Fruit fly (Drosophila melanogaster): ENCODE data around the gene CG8927.

The CG8927 gene

DNA sequence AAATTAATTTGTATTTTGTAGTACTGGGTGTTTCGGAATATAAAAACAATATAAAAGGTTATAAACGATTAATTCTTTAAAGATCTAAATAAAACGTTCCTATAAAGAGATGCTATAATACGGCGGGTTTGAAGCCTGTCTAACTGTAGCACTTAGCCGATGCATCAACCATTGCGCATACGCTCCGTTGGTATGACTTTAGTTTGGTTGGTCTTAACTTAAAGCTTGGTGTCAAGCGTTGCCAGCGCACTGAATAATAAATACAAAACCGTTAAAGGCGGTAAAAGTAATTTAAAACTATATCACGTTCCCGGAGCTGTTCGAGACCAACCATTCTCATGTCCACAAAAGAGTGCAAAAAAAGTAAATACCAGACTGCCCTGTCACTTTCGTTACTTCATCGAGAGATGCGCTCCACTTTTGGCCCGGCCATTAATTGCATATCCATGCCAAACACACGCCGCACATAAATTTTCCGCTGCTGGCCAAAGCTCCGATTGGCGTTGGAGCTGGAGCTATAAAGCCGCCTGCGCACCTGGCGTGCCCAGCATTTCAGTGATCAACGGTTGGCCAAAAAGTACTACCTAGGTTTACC, at the start of gene CG8927 (continued):
- no peak for TF ChIP-seq BEAF-32 (GFP tag; optimal IDR thresholded peaks at IDR 0.05)
- TF ChIP-seq B-H2 (GFP tag; optimal IDR thresholded peaks at IDR 0.05) = no peak
- no peak for TF ChIP-seq Hr78 (GFP tag; optimal IDR thresholded peaks at IDR 0.05)
- no peak for TF ChIP-seq tna (GFP tag; IDR thresholded peaks at IDR 0.05; ENCODE audit: partially characterized antibody)
- no peak for TF ChIP-seq CG1602 (GFP tag; optimal IDR thresholded peaks at IDR 0.05)
- no peak for TF ChIP-seq wor (GFP tag; IDR thresholded peaks at IDR 0.05)
- no peak for TF ChIP-seq Six4 (GFP tag; optimal IDR thresholded peaks at IDR 0.05)
- no peak for TF ChIP-seq CG3995 (GFP tag; optimal IDR thresholded peaks at IDR 0.05)
- TF ChIP-seq CG8478 (optimal IDR thresholded peaks at IDR 0.05) = no peak
- TF ChIP-seq MESR4 (GFP tag; optimal IDR thresholded peaks at IDR 0.05) = no peak
- no peak for TF ChIP-seq mam (GFP tag; optimal IDR thresholded peaks at IDR 0.05)
- no peak for TF ChIP-seq CG17385 (GFP tag; optimal IDR thresholded peaks at IDR 0.05)
- no peak for TF ChIP-seq cg (GFP tag; optimal IDR thresholded peaks at IDR 0.05)
- TF ChIP-seq CG14050 (GFP tag; IDR thresholded peaks at IDR 0.05) = no peak
- TF ChIP-seq al (GFP tag; IDR thresholded peaks at IDR 0.05) = no peak
- TF ChIP-seq CG33557 (GFP tag; optimal IDR thresholded peaks at IDR 0.05) = no peak
- no peak for TF ChIP-seq BtbVII (GFP tag; optimal IDR thresholded peaks at IDR 0.05)
- no peak for TF ChIP-seq Scr (GFP tag; IDR thresholded peaks at IDR 0.05; ENCODE audit: partially characterized antibody)
- no peak for TF ChIP-seq hth (optimal IDR thresholded peaks at IDR 0.05)
- 0 out of 3 replicates have a peak, but pooled peaks have one; percentile 28 for TF ChIP-seq vnd (GFP tag; IDR thresholded peaks at IDR 0.05; ENCODE audit: partially characterized antibody)
- peak; percentile 93 for TF ChIP-seq Myb (GFP tag; optimal IDR thresholded peaks at IDR 0.05)
- TF ChIP-seq CG15514 (GFP tag; optimal IDR thresholded peaks at IDR 0.05) = peak; percentile 17
- no peak for TF ChIP-seq Doc3 (GFP tag; IDR thresholded peaks at IDR 0.05; ENCODE audit: partially characterized antibody)
- no peak for TF ChIP-seq Poxn (GFP tag; IDR thresholded peaks at IDR 0.05)
- no peak for TF ChIP-seq pros (GFP tag; optimal IDR thresholded peaks at IDR 0.05)
- TF ChIP-seq CG33213 (GFP tag; optimal IDR thresholded peaks at IDR 0.05) = peak; percentile 12
- TF ChIP-seq H2.0 (GFP tag; IDR thresholded peaks at IDR 0.05) = no peak
- no peak for TF ChIP-seq CG11696 (GFP tag; IDR thresholded peaks at IDR 0.05)
- peak; percentile 32 for TF ChIP-seq gfzf (GFP tag; optimal IDR thresholded peaks at IDR 0.05)
- TF ChIP-seq CG9817 (tag; optimal IDR thresholded peaks at IDR 0.05) = no peak
- no peak for TF ChIP-seq Gsc (GFP tag; IDR thresholded peaks at IDR 0.05)
- TF ChIP-seq Dp (GFP tag; optimal IDR thresholded peaks at IDR 0.05) = peak; percentile 67
- no peak for TF ChIP-seq NK7.1 (GFP tag; optimal IDR thresholded peaks at IDR 0.05)
- TF ChIP-seq CG10959 (GFP tag; IDR thresholded peaks at IDR 0.05) = no peak
- no peak for TF ChIP-seq Sin3A (optimal IDR thresholded peaks at IDR 0.05)
- no peak for TF ChIP-seq Hey (tag; optimal IDR thresholded peaks at IDR 0.05)
- no peak for TF ChIP-seq CG31365 (tag; optimal IDR thresholded peaks at IDR 0.05)

DNA sequence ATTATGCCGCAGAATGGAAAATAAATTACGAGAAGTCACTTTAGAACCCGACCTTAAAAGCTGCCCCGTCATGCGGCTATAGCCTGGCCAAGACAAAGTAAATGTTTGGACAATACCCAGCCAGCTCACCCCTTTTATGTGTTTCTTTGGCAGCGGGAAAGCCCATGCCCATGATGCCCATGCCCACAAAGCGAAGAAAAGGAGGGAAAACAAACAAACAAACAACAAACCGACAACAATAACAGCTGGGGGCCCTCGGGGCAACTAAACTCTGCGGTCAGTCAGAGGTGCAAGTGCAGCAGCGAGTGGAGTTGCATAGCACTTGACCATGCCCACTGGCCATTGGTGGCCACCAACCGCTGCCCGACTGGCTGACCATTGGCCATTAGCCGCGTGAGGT, 45.2 kb upstream of the CG8927 start:
- TF ChIP-seq Ets65A (GFP tag) = peak; percentile 22
- TF ChIP-seq CG31388 (GFP tag; optimal IDR thresholded peaks at IDR 0.05) = no peak
- TF ChIP-seq unc-4 (GFP tag; IDR thresholded peaks at IDR 0.05; ENCODE audit: partially characterized antibody) = no peak
- TF ChIP-seq CG5180 (GFP tag; optimal IDR thresholded peaks at IDR 0.05) = no peak
- TF ChIP-seq vnd (GFP tag; IDR thresholded peaks at IDR 0.05; ENCODE audit: partially characterized antibody) = no peak
- TF ChIP-seq ems (GFP tag; optimal IDR thresholded peaks at IDR 0.05) = no peak
- TF ChIP-seq kni (GFP tag; optimal IDR thresholded peaks at IDR 0.05) = peak; percentile 64
- TF ChIP-seq TFAM (GFP tag; optimal IDR thresholded peaks at IDR 0.05) = no peak
- TF ChIP-seq pros (GFP tag; optimal IDR thresholded peaks at IDR 0.05) = no peak
- no peak for TF ChIP-seq mld (GFP tag; IDR thresholded peaks at IDR 0.05; ENCODE audit: partially characterized antibody)
- TF ChIP-seq tll (GFP tag; optimal IDR thresholded peaks at IDR 0.05) = no peak
- TF ChIP-seq CG1602 (GFP tag; optimal IDR thresholded peaks at IDR 0.05) = no peak
- TF ChIP-seq CG6689 (GFP tag; IDR thresholded peaks at IDR 0.05) = no peak
- peak in 1 of 2 experiments; percentile 33 for TF ChIP-seq Hr78 (GFP tag; optimal IDR thresholded peaks at IDR 0.05)
- TF ChIP-seq CG4282 (GFP tag; optimal IDR thresholded peaks at IDR 0.05) = no peak
- no peak for TF ChIP-seq luna (GFP tag; optimal IDR thresholded peaks at IDR 0.05)
- no peak for TF ChIP-seq Xbp1 (GFP tag; optimal IDR thresholded peaks at IDR 0.05)
- no peak for TF ChIP-seq dpn (GFP tag; optimal IDR thresholded peaks at IDR 0.05)
- TF ChIP-seq Nf-YB (GFP tag; optimal IDR thresholded peaks at IDR 0.05) = peak; percentile 20
